Fruit fly (Drosophila melanogaster) whole organism, embryonic: ENCODE results near the gene PGRP-LF.

ENCODE experiments used
- ATbp ChIP-seq: fragments of 200-800 bp; sonication (Bioruptor generic); optimal IDR thresholded peaks from 2 replicates; lab custom pipeline; 2017; ENCODE audit warnings: missing biosample characterization, mild to moderate bottlenecking, missing genetic modification characterization, missing genetic modification reagents
- Asciz ChIP-seq: fragments of 200-800 bp; sonication (Bioruptor generic); optimal IDR thresholded peaks from 2 replicates; lab custom pipeline; 2017; ENCODE audit warnings: missing biosample characterization, mild to moderate bottlenecking, missing genetic modification characterization, missing genetic modification reagents
- Atf6 ChIP-seq: fragments of 200-800 bp; sonication (Bioruptor generic); IDR thresholded peaks from 2 replicates; pipeline ENCODE4 v1.3.6; 2022; ENCODE audit warnings: missing biosample characterization, missing genetic modification characterization
- CG10274 ChIP-seq: fragments of 200-800 bp; sonication (Bioruptor generic); optimal IDR thresholded peaks from 3 replicates; lab custom pipeline; 2017; ENCODE audit warnings: missing biosample characterization, mild to moderate bottlenecking, missing genetic modification characterization
- CG10321 ChIP-seq: fragments of 200-800 bp; sonication (Bioruptor generic); IDR thresholded peaks from 2 replicates; pipeline ENCODE4 v1.3.6; 2022; ENCODE audit warnings: missing biosample characterization, missing genetic modification characterization
- CG10366 ChIP-seq: fragments of 200-800 bp; sonication (Bioruptor generic); IDR thresholded peaks from 2 replicates; pipeline ENCODE4 v1.3.6; 2022; ENCODE audit warnings: missing biosample characterization, missing genetic modification characterization
- CG12236 ChIP-seq: fragments of 200-800 bp; sonication (Bioruptor generic); optimal IDR thresholded peaks from 2 replicates; lab custom pipeline; 2016; ENCODE audit warnings: missing biosample characterization, missing genetic modification characterization
- CG13894 ChIP-seq: fragments of 200-800 bp; sonication (Bioruptor generic); optimal IDR thresholded peaks from 3 replicates; lab custom pipeline; 2018; ENCODE audit warnings: missing biosample characterization, mild to moderate bottlenecking, missing genetic modification characterization, moderate library complexity
- CG1529 ChIP-seq: fragments of 200-800 bp; sonication (Bioruptor generic); optimal IDR thresholded peaks from 3 replicates; lab custom pipeline; 2018; ENCODE audit warnings: missing biosample characterization, missing genetic modification characterization
- CG17912 ChIP-seq: fragments of 200-800 bp; sonication (Bioruptor generic); optimal IDR thresholded peaks from 2 replicates; lab custom pipeline; 2018; ENCODE audit warnings: missing biosample characterization, mild to moderate bottlenecking, missing genetic modification characterization
- CG34422 ChIP-seq: fragments of 200-800 bp; sonication (Bioruptor generic); IDR thresholded peaks from 3 replicates; pipeline ENCODE4 v1.3.6; 2022; ENCODE audit warnings: missing biosample characterization, missing genetic modification characterization
- CG3726 ChIP-seq: fragments of 200-800 bp; sonication (Bioruptor generic); IDR thresholded peaks from 3 replicates; pipeline ENCODE4, ENCODE4 v1.3.6; 2022; ENCODE audit warnings: missing biosample characterization, missing genetic modification characterization
- CG4707 ChIP-seq: fragments of 200-800 bp; sonication (Bioruptor generic); optimal IDR thresholded peaks from 2 replicates; lab custom pipeline; 2018; ENCODE audit warnings: missing biosample characterization, mild to moderate bottlenecking, missing genetic modification characterization, moderate library complexity
- CG6175 ChIP-seq: fragments of 200-800 bp; sonication (Bioruptor generic); IDR thresholded peaks from 3 replicates; pipeline ENCODE4 v1.3.6; 2022; ENCODE audit warnings: missing biosample characterization, missing genetic modification characterization
- CG6791 ChIP-seq: fragments of 200-800 bp; sonication (Bioruptor generic); IDR thresholded peaks from 3 replicates; pipeline ENCODE4 v1.3.6; 2022; ENCODE audit warnings: missing biosample characterization, missing genetic modification characterization; ENCODE audit not compliant: partially characterized antibody
- CG7745 ChIP-seq: fragments of 200-800 bp; sonication (Bioruptor generic); optimal IDR thresholded peaks from 2 replicates; lab custom pipeline; 2018; ENCODE audit warnings: missing biosample characterization, mild to moderate bottlenecking, missing genetic modification characterization, moderate library complexity
- CG7928 ChIP-seq: fragments of 200-800 bp; sonication (Bioruptor generic); optimal IDR thresholded peaks from 2 replicates; lab custom pipeline; 2017; ENCODE audit warnings: missing biosample characterization, mild to moderate bottlenecking, missing genetic modification characterization
- CG7987 ChIP-seq: fragments of 200-800 bp; sonication (Bioruptor generic); optimal IDR thresholded peaks from 2 replicates; lab custom pipeline; 2018; ENCODE audit warnings: missing biosample characterization, mild to moderate bottlenecking, missing genetic modification characterization, moderate library complexity
- CG8388 ChIP-seq: fragments of 200-800 bp; sonication (Bioruptor generic); optimal IDR thresholded peaks from 2 replicates; lab custom pipeline; 2019; ENCODE audit warnings: missing biosample characterization, mild to moderate bottlenecking, missing genetic modification characterization, moderate library complexity
- CG8944 ChIP-seq: fragments of 200-800 bp; sonication (Bioruptor generic); optimal IDR thresholded peaks from 3 replicates; lab custom pipeline; 2016; ENCODE audit warnings: missing biosample characterization, missing genetic modification characterization
- CG9876 ChIP-seq: fragments of 200-800 bp; sonication (Bioruptor generic); optimal IDR thresholded peaks from 2 replicates; lab custom pipeline; 2016; ENCODE audit warnings: missing biosample characterization, missing genetic modification characterization
- D ChIP-seq, 2 experiments: fragments of 200-800 bp in 1 of 2; fragments of >200 bp in 1 of 2; sonication (Bioruptor generic) in 1 of 2; optimal IDR thresholded peaks; 2 replicates in 1 of 2; 3 replicates in 1 of 2; lab custom pipeline; 2017; ENCODE audit warnings: mild to moderate bottlenecking in 1 of 2, missing biosample characterization in 1 of 2, missing genetic modification characterization in 1 of 2, missing genetic modification reagents in 1 of 2
- Nf-YB ChIP-seq: fragments of 200-800 bp; sonication (Bioruptor generic); optimal IDR thresholded peaks from 3 replicates; lab custom pipeline; 2019; ENCODE audit warnings: missing biosample characterization, mild to moderate bottlenecking, missing genetic modification characterization, moderate library complexity
- Sox102F ChIP-seq: fragments of 200-800 bp; sonication (Bioruptor generic); optimal IDR thresholded peaks from 2 replicates; lab custom pipeline; 2018; ENCODE audit warnings: missing biosample characterization, mild to moderate bottlenecking, missing genetic modification characterization, moderate library complexity
- Trl ChIP-seq, 3 experiments: fragments of >200 bp in 2 of 3; fragments of 200-800 bp in 1 of 3; sonication (Bioruptor generic) in 1 of 3; optimal IDR thresholded peaks; 2 replicates in 1 of 3; 3 replicates in 2 of 3; lab custom pipeline; 2016 to 2017; ENCODE audit warnings: missing biosample characterization in 1 of 3, missing genetic modification characterization in 1 of 3
- bab2 ChIP-seq: fragments of 200-800 bp; sonication (Bioruptor generic); optimal IDR thresholded peaks from 2 replicates; lab custom pipeline; 2016; ENCODE audit warnings: missing biosample characterization, missing genetic modification characterization
- bigmax ChIP-seq: fragments of 200-800 bp; sonication (Bioruptor generic); optimal IDR thresholded peaks from 2 replicates; lab custom pipeline; 2018; ENCODE audit warnings: missing biosample characterization, mild to moderate bottlenecking, missing genetic modification characterization
- chinmo ChIP-seq: fragments of 200-800 bp; sonication (Bioruptor generic); IDR thresholded peaks from 4 replicates; pipeline ENCODE4 v1.3.6; 2022; ENCODE audit warnings: missing biosample characterization, missing genetic modification characterization; ENCODE audit not compliant: partially characterized antibody
- crc ChIP-seq: fragments of 200-800 bp; sonication (Bioruptor generic); optimal IDR thresholded peaks from 2 replicates; lab custom pipeline; 2016; ENCODE audit warnings: missing biosample characterization, missing genetic modification characterization
- disco-r ChIP-seq: fragments of 200-800 bp; sonication (Bioruptor generic); optimal IDR thresholded peaks from 2 replicates; lab custom pipeline; 2016; ENCODE audit warnings: missing biosample characterization, missing genetic modification characterization
- eyg ChIP-seq: fragments of 200-800 bp; sonication (Bioruptor generic); optimal IDR thresholded peaks from 3 replicates; lab custom pipeline; 2016; ENCODE audit warnings: missing biosample characterization, missing genetic modification characterization
- fru ChIP-seq: fragments of >200 bp; optimal IDR thresholded peaks from 2 replicates; lab custom pipeline; 2017
- gce ChIP-seq: fragments of 200-800 bp; sonication (Bioruptor generic); IDR thresholded peaks from 3 replicates; pipeline ENCODE4 v1.3.6; 2022; ENCODE audit warnings: missing biosample characterization, missing genetic modification characterization
- gfzf ChIP-seq: fragments of 200-800 bp; sonication (Bioruptor generic); optimal IDR thresholded peaks from 2 replicates; lab custom pipeline; 2016; ENCODE audit warnings: missing biosample characterization, mild to moderate bottlenecking, missing genetic modification characterization, moderate library complexity
- gro ChIP-seq: fragments of 200-800 bp; sonication (Bioruptor generic); optimal IDR thresholded peaks from 2 replicates; lab custom pipeline; 2016; ENCODE audit warnings: missing biosample characterization, missing genetic modification characterization
- hkb ChIP-seq, 2 experiments: fragments of 200-800 bp in 1 of 2; fragments of >200 bp in 1 of 2; sonication (Bioruptor generic) in 1 of 2; IDR thresholded peaks in 1 of 2; optimal IDR thresholded peaks in 1 of 2; 2 replicates each; pipeline versions ENCODE4 v1.3.6 to Lab custom; 2017 to 2022; ENCODE audit warnings: missing biosample characterization in 1 of 2, missing genetic modification characterization in 1 of 2
- kah ChIP-seq: fragments of 200-800 bp; sonication (Bioruptor generic); optimal IDR thresholded peaks from 2 replicates; lab custom pipeline; 2018; ENCODE audit warnings: missing biosample characterization, mild to moderate bottlenecking, missing genetic modification characterization
- ken ChIP-seq: fragments of 200-800 bp; sonication (Bioruptor generic); IDR thresholded peaks from 3 replicates; pipeline ENCODE4 v1.3.6; 2022; ENCODE audit warnings: missing biosample characterization, missing genetic modification characterization
- luna ChIP-seq: fragments of 200-800 bp; sonication (Bioruptor generic); optimal IDR thresholded peaks from 2 replicates; lab custom pipeline; 2016; ENCODE audit warnings: missing biosample characterization, missing genetic modification characterization
- mld ChIP-seq: fragments of 200-800 bp; sonication (Bioruptor generic); IDR thresholded peaks from 3 replicates; pipeline ENCODE4 v1.3.6; 2022; ENCODE audit warnings: missing biosample characterization, missing genetic modification characterization; ENCODE audit not compliant: partially characterized antibody
- nom ChIP-seq: fragments of 200-800 bp; sonication (Bioruptor generic); optimal IDR thresholded peaks from 2 replicates; lab custom pipeline; 2017; ENCODE audit warnings: missing biosample characterization, missing genetic modification characterization, mild to moderate bottlenecking, moderate library complexity, missing genetic modification reagents
- onecut ChIP-seq: fragments of 200-800 bp; sonication (Bioruptor generic); IDR thresholded peaks from 2 replicates; pipeline ENCODE4 v1.3.6; 2022; ENCODE audit warnings: missing biosample characterization, missing genetic modification characterization
- pan ChIP-seq, 4 experiments: fragments of >200 bp in 3 of 4; fragments of 200-800 bp in 1 of 4; sonication (Bioruptor generic) in 1 of 4; optimal IDR thresholded peaks in 3 of 4; IDR thresholded peaks in 1 of 4; 2 replicates each; pipeline versions ENCODE4 v1.3.6 to Lab custom; 2017 to 2022; ENCODE audit warnings: missing biosample characterization in 2 of 4, missing genetic modification characterization in 2 of 4, mixed read lengths in 1 of 4
- repo ChIP-seq: fragments of 200-800 bp; sonication (Bioruptor generic); optimal IDR thresholded peaks from 2 replicates; lab custom pipeline; 2016; ENCODE audit warnings: missing biosample characterization, missing genetic modification characterization
- sens-2 ChIP-seq: fragments of 200-800 bp; sonication (Bioruptor generic); IDR thresholded peaks from 2 replicates; pipeline ENCODE4 v1.3.6; 2022; ENCODE audit warnings: missing biosample characterization, missing genetic modification characterization
- stc ChIP-seq: fragments of 200-800 bp; sonication (Bioruptor generic); IDR thresholded peaks from 2 replicates; pipeline ENCODE4 v1.3.6; 2022; ENCODE audit warnings: missing biosample characterization, missing genetic modification characterization
- stwl ChIP-seq: fragments of 200-800 bp; sonication (Bioruptor generic); optimal IDR thresholded peaks from 3 replicates; lab custom pipeline; 2018; ENCODE audit warnings: missing biosample characterization, mild to moderate bottlenecking, missing genetic modification characterization, moderate library complexity
- tx ChIP-seq: fragments of 200-800 bp; sonication (Bioruptor generic); optimal IDR thresholded peaks from 2 replicates; lab custom pipeline; 2016; ENCODE audit warnings: missing biosample characterization, missing genetic modification characterization
- zen ChIP-seq: fragments of 200-800 bp; sonication (Bioruptor generic); optimal IDR thresholded peaks from 3 replicates; lab custom pipeline; 2018; ENCODE audit warnings: missing biosample characterization, mild to moderate bottlenecking, missing genetic modification characterization, moderate library complexity

PGRP-LF gene

DNA sequence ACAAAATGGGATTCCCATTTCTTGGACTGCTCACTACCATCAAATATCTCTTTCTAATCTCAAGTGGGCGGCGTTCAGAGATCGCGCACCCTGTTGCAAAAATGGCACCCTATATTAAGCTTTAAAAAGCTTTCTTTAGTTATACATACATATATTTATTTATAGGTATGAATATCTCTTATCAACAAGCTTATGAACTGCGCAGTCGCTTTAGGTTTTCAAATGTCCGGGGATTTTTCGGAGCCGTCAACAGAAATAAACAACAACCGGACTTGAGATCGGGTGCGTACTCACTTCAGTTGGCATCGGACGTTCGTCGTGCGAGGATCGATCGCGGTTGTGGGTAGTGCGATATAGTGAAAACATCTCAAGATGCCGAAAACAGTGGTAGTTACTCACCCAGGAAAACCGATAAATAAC is at the start of gene PGRP-LF (continued):
- TF ChIP-seq gfzf (GFP tag; lab: Kevin White, UChicago) (no peak), CG8944 (no peak), CG34422 (GFP tag; lab: Robert Waterston, UW) (no peak), chinmo (GFP tag; lab: Robert Waterston, UW) (peak; percentile 89; the same call in 3 of the 4 replicates), Asciz (GFP tag; lab: Kevin White, UChicago) (no peak), mld (GFP tag; lab: Robert Waterston, UW) (no peak), CG17912 (GFP tag; lab: Kevin White, UChicago) (no peak), fru (no peak), CG7987 (GFP tag; lab: Kevin White, UChicago) (no peak), CG4707 (GFP tag; lab: Kevin White, UChicago) (no peak), CG10366 (peak; percentile 94), stwl (no peak), CG6791 (GFP tag; lab: Robert Waterston, UW) (no peak), CG10274 (GFP tag; lab: Kevin White, UChicago) (no peak), CG13894 (tag; lab: Kevin White, UChicago) (peak; percentile 82), pan (optimal IDR thresholded peaks at IDR 0.05; lab: Kevin White, UChicago) (no peak), pan (GFP tag; optimal IDR thresholded peaks at IDR 0.05 in 1 of 2, IDR thresholded peaks at IDR 0.05 in 1 of 2) (peak in 1 of 2 experiments; percentile 5), CG7745 (tag; lab: Kevin White, UChicago) (no peak), repo (no peak), CG7928 (no peak), CG6175 (GFP tag; lab: Robert Waterston, UW) (no peak), CG10321 (no peak), stc (GFP tag; lab: Robert Waterston, UW) (no peak), ATbp (no peak), gro (no peak), CG1529 (GFP tag; lab: Kevin White, UChicago) (no peak), Trl (optimal IDR thresholded peaks at IDR 0.05; lab: Kevin White, UChicago) (no peak), Trl (GFP tag; optimal IDR thresholded peaks at IDR 0.05; lab: Kevin White, UChicago) (no peak), D (optimal IDR thresholded peaks at IDR 0.05; lab: Kevin White, UChicago) (no peak), D (GFP tag; optimal IDR thresholded peaks at IDR 0.05; lab: Kevin White, UChicago) (no peak), Atf6 (GFP tag; lab: Robert Waterston, UW) (no peak; the same call in 1 of the 2 replicates), onecut (GFP tag; lab: Robert Waterston, UW) (no peak), bab2 (GFP tag; lab: Kevin White, UChicago) (no peak), CG12236 (GFP tag; lab: Kevin White, UChicago) (no peak), gce (GFP tag; lab: Robert Waterston, UW) (no peak), CG8388 (GFP tag; lab: Kevin White, UChicago) (no peak), kah (no peak), eyg (no peak), tx (no peak), sens-2 (GFP tag; lab: Robert Waterston, UW) (no peak), ken (GFP tag; lab: Robert Waterston, UW) (no peak), Nf-YB (GFP tag; lab: Kevin White, UChicago) (peak; percentile 58), Sox102F (GFP tag; lab: Kevin White, UChicago) (no peak), bigmax (GFP tag; lab: Kevin White, UChicago) (no peak), luna (GFP tag; lab: Kevin White, UChicago) (no peak), CG9876 (no peak), disco-r (no peak), hkb (optimal IDR thresholded peaks at IDR 0.05; lab: Kevin White, UChicago) (no peak), hkb (GFP tag; IDR thresholded peaks at IDR 0.05; lab: Robert Waterston, UW) (0 out of 2 replicates have a peak, but pooled peaks have one; percentile 29), zen (no peak), nom (GFP tag; lab: Kevin White, UChicago) (no peak), crc (GFP tag; lab: Kevin White, UChicago) (no peak), CG3726 (GFP tag; lab: Robert Waterston, UW) (no peak)
